Comparison of ENCODE assay signal across 4 fruit fly cellular contexts in genomic region chrX:2383121-2383848, dm6.
TF ChIP-seq lines count a peak whose summit lies in the region.

No protein-coding gene starts in this region.

- TF ChIP-seq CTCF in whole organism, embryonic (GFP tag; optimal IDR thresholded peaks at IDR 0.05; lab: Kevin White, UChicago): peak; percentile 20

TF ChIP-seq in whole organism, embryonic, 481 proteins besides CTCF, POLR2A, EP300 and RAD21 (continues in another document):
- no peak for TF ChIP-seq Adf1 (GFP tag; IDR thresholded peaks at IDR 0.05; lab: Robert Waterston, UW)
- TF ChIP-seq fd102C (GFP tag; optimal IDR thresholded peaks at IDR 0.05; lab: Kevin White, UChicago): peak; percentile 53
- TF ChIP-seq B-H1 (GFP tag; IDR thresholded peaks at IDR 0.05; lab: Robert Waterston, UW): no peak
- peak; percentile 36 for TF ChIP-seq Jarid2 (GFP tag; optimal IDR thresholded peaks at IDR 0.05; lab: Kevin White, UChicago)
- TF ChIP-seq Hmr (GFP tag; optimal IDR thresholded peaks at IDR 0.05; lab: Kevin White, UChicago): peak; percentile 32
- TF ChIP-seq CG15479 (GFP tag; optimal IDR thresholded peaks at IDR 0.05; lab: Kevin White, UChicago): no peak
- no peak for TF ChIP-seq CG11085 (GFP tag; IDR thresholded peaks at IDR 0.05; lab: Robert Waterston, UW)
- no peak for TF ChIP-seq D19A (tag; optimal IDR thresholded peaks at IDR 0.05; lab: Kevin White, UChicago)
- TF ChIP-seq Asciz (GFP tag; optimal IDR thresholded peaks at IDR 0.05; lab: Kevin White, UChicago): no peak
- TF ChIP-seq Hr78 (GFP tag; optimal IDR thresholded peaks at IDR 0.05; lab: Kevin White, UChicago): no peak
- peak; percentile 70 for TF ChIP-seq Ets97D (GFP tag; optimal IDR thresholded peaks at IDR 0.05; lab: Kevin White, UChicago)
- TF ChIP-seq CG6813 (GFP tag; optimal IDR thresholded peaks at IDR 0.05; lab: Kevin White, UChicago): peak; percentile 30
- TF ChIP-seq zf30C (GFP tag; optimal IDR thresholded peaks at IDR 0.05; lab: Kevin White, UChicago): no peak
- no peak for TF ChIP-seq Ptx1 (GFP tag; IDR thresholded peaks at IDR 0.05; lab: Robert Waterston, UW)
- no peak for TF ChIP-seq jing (GFP tag; optimal IDR thresholded peaks at IDR 0.05; lab: Kevin White, UChicago)
- no peak for TF ChIP-seq CG9817 (tag; optimal IDR thresholded peaks at IDR 0.05; lab: Kevin White, UChicago)
- peak; percentile 69 for TF ChIP-seq Med (GFP tag; lab: Kevin White, UChicago)
- TF ChIP-seq Deaf1 (tag; optimal IDR thresholded peaks at IDR 0.05; lab: Kevin White, UChicago): peak; percentile 37
- TF ChIP-seq CG1602 (GFP tag; optimal IDR thresholded peaks at IDR 0.05; lab: Kevin White, UChicago): no peak
- peak; percentile 9 for TF ChIP-seq CG9727 (GFP tag; optimal IDR thresholded peaks at IDR 0.05; lab: Kevin White, UChicago)
- no peak for TF ChIP-seq CG10147 (GFP tag; optimal IDR thresholded peaks at IDR 0.05; lab: Kevin White, UChicago)
- TF ChIP-seq HLHmδ (GFP tag; optimal IDR thresholded peaks at IDR 0.05; lab: Kevin White, UChicago): peak; percentile 71
- peak; percentile 42 for TF ChIP-seq stwl (tag; optimal IDR thresholded peaks at IDR 0.05; lab: Kevin White, UChicago)
- peak; percentile 29 for TF ChIP-seq Ets65A (GFP tag; lab: Kevin White, UChicago)

TF ChIP-seq in whole organism, prepupa, 60 proteins besides CTCF, POLR2A, EP300 and RAD21 (continues in another document):
- TF ChIP-seq CG6163 (GFP tag; IDR thresholded peaks at IDR 0.05; lab: Robert Waterston, UW) (peak; percentile 39; the same call in 1 of the 3 replicates), Smox (GFP tag; optimal IDR thresholded peaks at IDR 0.05; lab: Kevin White, UChicago) (no peak), fd59A (GFP tag; optimal IDR thresholded peaks at IDR 0.05; lab: Kevin White, UChicago) (peak; percentile 11), CG34406 (GFP tag; optimal IDR thresholded peaks at IDR 0.05; lab: Kevin White, UChicago) (peak; percentile 48), Hr38 (GFP tag; optimal IDR thresholded peaks at IDR 0.05; lab: Kevin White, UChicago) (no peak), svp (GFP tag; lab: Kevin White, UChicago) (no peak), CG6276 (GFP tag; optimal IDR thresholded peaks at IDR 0.05; lab: Kevin White, UChicago) (no peak), CG32006 (GFP tag; optimal IDR thresholded peaks at IDR 0.05; lab: Kevin White, UChicago) (no peak), CG11762 (GFP tag; optimal IDR thresholded peaks at IDR 0.05; lab: Kevin White, UChicago; ENCODE audit: insufficient read depth) (no peak), esn (GFP tag; optimal IDR thresholded peaks at IDR 0.05; lab: Kevin White, UChicago) (no peak), Ets21C (GFP tag; optimal IDR thresholded peaks at IDR 0.05; lab: Kevin White, UChicago) (no peak), CG9139 (GFP tag; optimal IDR thresholded peaks at IDR 0.05; lab: Kevin White, UChicago) (peak; percentile 7), CG3032 (tag; optimal IDR thresholded peaks at IDR 0.05; lab: Kevin White, UChicago) (no peak), Lpt (GFP tag; optimal IDR thresholded peaks at IDR 0.05; lab: Kevin White, UChicago) (no peak), CG6854 (GFP tag; optimal IDR thresholded peaks at IDR 0.05; lab: Kevin White, UChicago) (peak; percentile 17), dac (GFP tag; optimal IDR thresholded peaks at IDR 0.05; lab: Kevin White, UChicago) (no peak), ss (GFP tag; optimal IDR thresholded peaks at IDR 0.05; lab: Kevin White, UChicago) (peak in 1 of 2 experiments; percentile 35), CG8119 (GFP tag; IDR thresholded peaks at IDR 0.05; lab: Robert Waterston, UW) (no peak), Sox102F (GFP tag; optimal IDR thresholded peaks at IDR 0.05; lab: Kevin White, UChicago) (no peak), CG10669 (GFP tag; optimal IDR thresholded peaks at IDR 0.05; lab: Kevin White, UChicago) (no peak), eg (GFP tag; IDR thresholded peaks at IDR 0.05; lab: Robert Waterston, UW) (0 out of 3 replicates have a peak, but pooled peaks have one; percentile 35), spab (GFP tag; optimal IDR thresholded peaks at IDR 0.05; lab: Kevin White, UChicago) (no peak), CG31627 (GFP tag; optimal IDR thresholded peaks at IDR 0.05; lab: Kevin White, UChicago) (no peak), CG1621 (tag; optimal IDR thresholded peaks at IDR 0.05; lab: Kevin White, UChicago) (no peak)

TF ChIP-seq in whole organism, pupa, 21 proteins besides CTCF, POLR2A, EP300 and RAD21:
- TF ChIP-seq Pif1B (GFP tag; optimal IDR thresholded peaks at IDR 0.05; lab: Kevin White, UChicago): no peak
- TF ChIP-seq CG15710 (tag; optimal IDR thresholded peaks at IDR 0.05; lab: Kevin White, UChicago): no peak
- peak; percentile 42 for TF ChIP-seq CG34367 (tag; optimal IDR thresholded peaks at IDR 0.05; lab: Kevin White, UChicago)
- TF ChIP-seq CG14655 (GFP tag; optimal IDR thresholded peaks at IDR 0.05; lab: Kevin White, UChicago): no peak
- TF ChIP-seq fd96Ca (GFP tag; IDR thresholded peaks at IDR 0.05; lab: Robert Waterston, UW): 0 out of 3 replicates have a peak, but pooled peaks have one; percentile 10
- no peak for TF ChIP-seq CG32121 (GFP tag; IDR thresholded peaks at IDR 0.05; lab: Robert Waterston, UW)
- TF ChIP-seq CG9948 (tag; optimal IDR thresholded peaks at IDR 0.05; lab: Kevin White, UChicago): no peak
- TF ChIP-seq gl (tag; optimal IDR thresholded peaks at IDR 0.05; lab: Kevin White, UChicago): peak; percentile 5
- no peak for TF ChIP-seq D1 (tag; optimal IDR thresholded peaks at IDR 0.05; lab: Kevin White, UChicago)
- no peak for TF ChIP-seq Snoo (tag; optimal IDR thresholded peaks at IDR 0.05; lab: Kevin White, UChicago)
- TF ChIP-seq rn (GFP tag; IDR thresholded peaks at IDR 0.05; lab: Robert Waterston, UW): no peak
- peak; percentile 35; the same call in 1 of the 2 replicates for TF ChIP-seq CG12605 (GFP tag; IDR thresholded peaks at IDR 0.05; lab: Robert Waterston, UW)
- TF ChIP-seq CG8159 (tag; optimal IDR thresholded peaks at IDR 0.05; lab: Kevin White, UChicago): no peak
- no peak for TF ChIP-seq Pif1A (GFP tag; optimal IDR thresholded peaks at IDR 0.05; lab: Kevin White, UChicago)
- no peak for TF ChIP-seq CG10348 (GFP tag; IDR thresholded peaks at IDR 0.05; lab: Robert Waterston, UW)
- TF ChIP-seq CG4496 (GFP tag; IDR thresholded peaks at IDR 0.05; lab: Robert Waterston, UW): peak; percentile 71; the same call in 1 of the 3 replicates
- TF ChIP-seq CG13204 (GFP tag; optimal IDR thresholded peaks at IDR 0.05; lab: Kevin White, UChicago): no peak
- no peak for TF ChIP-seq Ets98B (GFP tag; IDR thresholded peaks at IDR 0.05; lab: Robert Waterston, UW)
- TF ChIP-seq EcR (GFP tag; optimal IDR thresholded peaks at IDR 0.05; lab: Kevin White, UChicago): no peak

TF ChIP-seq in whole organism, wandering third instar larva, 38 proteins besides CTCF, POLR2A, EP300 and RAD21:
- TF ChIP-seq psq (GFP tag; optimal IDR thresholded peaks at IDR 0.05; lab: Kevin White, UChicago) (no peak), Sp1 (GFP tag; optimal IDR thresholded peaks at IDR 0.05; lab: Kevin White, UChicago) (no peak), N (GFP tag; optimal IDR thresholded peaks at IDR 0.05; lab: Kevin White, UChicago) (peak; percentile 4), rgr (GFP tag; optimal IDR thresholded peaks at IDR 0.05; lab: Kevin White, UChicago) (peak; percentile 5), Rel (GFP tag; optimal IDR thresholded peaks at IDR 0.05; lab: Kevin White, UChicago) (no peak), Rel (tag; optimal IDR thresholded peaks at IDR 0.05; lab: Kevin White, UChicago) (no peak)

Comparison
In these comparisons a context has a peak if more than half of its experiments do, and no peak if none do; other contexts are left out.
1. Of the 7 proteins assayed by ChIP-seq in both whole organism, embryonic and whole organism, prepupa: peak only in whole organism, embryonic: none; only in whole organism, prepupa: CG6854; in both: none; in neither: 6.